Fruit fly (Drosophila melanogaster): ENCODE data around the gene mrn.

The mrn gene

dm6 chr3L:15592536-15593260 lies 12.4 kb upstream of the mrn start (continued):
- TF ChIP-seq CG2712 (tag; optimal IDR thresholded peaks at IDR 0.05) (peak; percentile 69), ash1 (GFP tag; optimal IDR thresholded peaks at IDR 0.05) (no peak), Fer1 (GFP tag; optimal IDR thresholded peaks at IDR 0.05) (peak; percentile 62), fd3F (GFP tag; optimal IDR thresholded peaks at IDR 0.05) (peak; percentile 60), CG3726 (GFP tag; IDR thresholded peaks at IDR 0.05) (no peak), CG32767 (GFP tag; IDR thresholded peaks at IDR 0.05) (0 out of 2 replicates have a peak, but pooled peaks have one; percentile 47), CG2889 (GFP tag; IDR thresholded peaks at IDR 0.05) (0 out of 3 replicates have a peak, but pooled peaks have one; percentile 18), unpg (GFP tag; optimal IDR thresholded peaks at IDR 0.05) (peak; percentile 64), oc (tag; optimal IDR thresholded peaks at IDR 0.05) (peak; percentile 33), kah (GFP tag; optimal IDR thresholded peaks at IDR 0.05) (peak; percentile 19), HLH54F (GFP tag; optimal IDR thresholded peaks at IDR 0.05) (peak; percentile 13), usp (GFP tag; optimal IDR thresholded peaks at IDR 0.05) (no peak), CG14441 (GFP tag; IDR thresholded peaks at IDR 0.05) (peak; percentile 42; the same call in 1 of the 2 replicates), Nf-YB (GFP tag; optimal IDR thresholded peaks at IDR 0.05) (peak; percentile 41), CG17912 (GFP tag; optimal IDR thresholded peaks at IDR 0.05) (no peak), NC2β (GFP tag; optimal IDR thresholded peaks at IDR 0.05) (no peak), CG10979 (tag; optimal IDR thresholded peaks at IDR 0.05) (peak; percentile 59), Nf-YC (tag; optimal IDR thresholded peaks at IDR 0.05) (peak; percentile 59), dmrt11E (tag; optimal IDR thresholded peaks at IDR 0.05) (peak; percentile 28), CG30403 (GFP tag; optimal IDR thresholded peaks at IDR 0.05) (peak; percentile 3), CG13287 (GFP tag; IDR thresholded peaks at IDR 0.05; ENCODE audit: partially characterized antibody) (no peak), so (GFP tag; IDR thresholded peaks at IDR 0.05) (no peak), CG9932 (GFP tag; IDR thresholded peaks at IDR 0.05) (0 out of 2 replicates have a peak, but pooled peaks have one; percentile 27), Dbx (GFP tag; IDR thresholded peaks at IDR 0.05) (0 out of 3 replicates have a peak, but pooled peaks have one; percentile 18), CG11695 (GFP tag; IDR thresholded peaks at IDR 0.05) (peak; percentile 78), ATbp (GFP tag; optimal IDR thresholded peaks at IDR 0.05) (peak; percentile 41), Chrac-16 (GFP tag; optimal IDR thresholded peaks at IDR 0.05) (peak; percentile 6), D19A (tag; optimal IDR thresholded peaks at IDR 0.05) (peak; percentile 66), CG4328 (GFP tag; optimal IDR thresholded peaks at IDR 0.05) (no peak), danr (GFP tag; IDR thresholded peaks at IDR 0.05) (no peak)

- TF ChIP-seq vnd (GFP tag; IDR thresholded peaks at IDR 0.05; ENCODE audit: partially characterized antibody) (no peak), vvl (GFP tag; IDR thresholded peaks at IDR 0.05) (0 out of 2 replicates have a peak, but pooled peaks have one; percentile 15), CG11695 (GFP tag; IDR thresholded peaks at IDR 0.05) (no peak), CG6854 (GFP tag; optimal IDR thresholded peaks at IDR 0.05) (no peak), CG8290 (GFP tag; optimal IDR thresholded peaks at IDR 0.05) (no peak), CG8290 (tag; optimal IDR thresholded peaks at IDR 0.05) (peak in 1 of 2 experiments; percentile 71), CG11247 (GFP tag; IDR thresholded peaks at IDR 0.05) (no peak), CG1832 (GFP tag; optimal IDR thresholded peaks at IDR 0.05) (no peak), HLH54F (GFP tag; optimal IDR thresholded peaks at IDR 0.05) (no peak), CG14667 (GFP tag; IDR thresholded peaks at IDR 0.05) (no peak), H2.0 (GFP tag; IDR thresholded peaks at IDR 0.05) (0 out of 2 replicates have a peak, but pooled peaks have one; percentile 3), H15 (GFP tag; IDR thresholded peaks at IDR 0.05) (no peak), CG17802 (tag; optimal IDR thresholded peaks at IDR 0.05) (no peak), ham (GFP tag; IDR thresholded peaks at IDR 0.05) (no peak), bigmax (GFP tag; optimal IDR thresholded peaks at IDR 0.05) (no peak), caup (GFP tag; optimal IDR thresholded peaks at IDR 0.05; ENCODE audit: severe bottlenecking) (peak; percentile 6), CG9797 (GFP tag; optimal IDR thresholded peaks at IDR 0.05) (no peak), Gsc (GFP tag; IDR thresholded peaks at IDR 0.05) (no peak), gcm2 (GFP tag; optimal IDR thresholded peaks at IDR 0.05) (no peak), CG13296 (GFP tag; optimal IDR thresholded peaks at IDR 0.05) (peak; percentile 55), disco-r (GFP tag; optimal IDR thresholded peaks at IDR 0.05) (no peak)
Observed at dm6 chr3L:15590803-15591597, 10.7 kb upstream of the mrn start.

All from whole organism, embryonic.